Worm (Caenorhabditis elegans) whole organism, L4 larva: ENCODE measurements around the gene sri-67.
A peak's percentile ranks its signal among the peaks of the same experiment; 100 is the strongest.

ENCODE experiments used
- F44E2.7 ChIP-seq: fragments of 200-800 bp; sonication (Bioruptor generic); IDR thresholded peaks from 2 replicates; pipeline ENCODE4 v2.1.2; 2022; ENCODE audit warnings: missing genetic modification characterization, missing compliant biosample characterization
- F49E8.2 ChIP-seq: sonication (generic microtip); optimal IDR thresholded peaks from 2 replicates; lab custom pipeline; 2016; ENCODE audit warnings: missing compliant biosample characterization, mild to moderate bottlenecking, missing genetic modification characterization, borderline replicate concordance
- T26A8.4 ChIP-seq: fragments of 200-800 bp; sonication (Bioruptor generic); IDR thresholded peaks from 2 replicates; pipeline ENCODE4 v1.3.6; 2022; ENCODE audit warnings: missing genetic modification characterization, missing compliant biosample characterization
- Y105C5A.15 ChIP-seq: fragments of 200-800 bp; sonication (Bioruptor generic); IDR thresholded peaks from 2 replicates; pipeline ENCODE4 v1.3.6; 2022; ENCODE audit warnings: missing genetic modification characterization, missing compliant biosample characterization
- Y75B8A.6 ChIP-seq: fragments of 200-800 bp; sonication (Bioruptor generic); IDR thresholded peaks from 2 replicates; pipeline ENCODE4 v1.3.6; 2022; ENCODE audit warnings: missing genetic modification reagents, missing genetic modification characterization, missing compliant biosample characterization
- ZK337.2 ChIP-seq: fragments of 200-800 bp; sonication (Bioruptor generic); IDR thresholded peaks from 2 replicates; pipeline ENCODE4 v1.3.6; 2022; ENCODE audit warnings: missing genetic modification reagents, missing genetic modification characterization, missing compliant biosample characterization
- aha-1 ChIP-seq: fragments of 150-350 bp; peaks from one replicate; lab custom pipeline; 2014; ENCODE audit warnings: missing biosample characterization, missing genetic modification characterization
- ceh-28 ChIP-seq: fragments of 150-350 bp; optimal IDR thresholded peaks from 2 replicates; lab custom pipeline; 2014; ENCODE audit warnings: missing biosample characterization, missing genetic modification reagents, missing genetic modification characterization
- ceh-32 ChIP-seq: sonication (generic microtip); optimal IDR thresholded peaks from 2 replicates; lab custom pipeline; 2016; ENCODE audit warnings: mild to moderate bottlenecking, missing genetic modification characterization, missing compliant biosample characterization; ENCODE audit not compliant: poor library complexity
- cey-2 ChIP-seq: sonication (generic microtip); optimal IDR thresholded peaks from 3 replicates; lab custom pipeline; 2017; ENCODE audit warnings: missing genetic modification characterization, mild to moderate bottlenecking, missing compliant biosample characterization, antibody characterized with exemption, borderline replicate concordance; ENCODE audit not compliant: insufficient read depth
- ctbp-1 ChIP-seq: fragments of 200-800 bp; sonication (Bioruptor generic); IDR thresholded peaks from 2 replicates; pipeline ENCODE4 v1.3.6; 2022; ENCODE audit warnings: missing genetic modification reagents, missing genetic modification characterization, missing compliant biosample characterization
- daf-12 ChIP-seq: fragments of 150-350 bp; optimal IDR thresholded peaks from 2 replicates; lab custom pipeline; 2014; ENCODE audit warnings: missing biosample characterization, missing genetic modification reagents, missing genetic modification characterization
- daf-16 ChIP-seq, 3 experiments: sonication (generic microtip); optimal IDR thresholded peaks; 2 replicates each; lab custom pipeline; 2016 to 2017; ENCODE audit warnings: missing genetic modification characterization in 3 of 3, missing genetic modification reagents in 3 of 3, mild to moderate bottlenecking in 2 of 3, missing compliant biosample characterization in 2 of 3, missing biosample characterization in 1 of 3, moderate library complexity in 1 of 3
- daf-8 ChIP-seq: fragments of 200-800 bp; sonication (Bioruptor generic); IDR thresholded peaks from 2 replicates; pipeline ENCODE4 v1.3.6; 2022; ENCODE audit warnings: missing genetic modification characterization, missing compliant biosample characterization
- dmd-6 ChIP-seq: fragments of 200-800 bp; sonication (Bioruptor generic); IDR thresholded peaks from 2 replicates; pipeline ENCODE4 v1.3.6; 2022; ENCODE audit warnings: missing genetic modification reagents, missing genetic modification characterization, missing compliant biosample characterization
- dmd-8 ChIP-seq: fragments of 200-800 bp; sonication (Bioruptor generic); IDR thresholded peaks from 2 replicates; pipeline ENCODE4 v1.3.6; 2022; ENCODE audit warnings: missing genetic modification characterization, missing compliant biosample characterization
- dmd-9 ChIP-seq: fragments of 200-800 bp; sonication (Bioruptor generic); IDR thresholded peaks from 2 replicates; pipeline ENCODE4 v1.3.6; 2022; ENCODE audit warnings: missing genetic modification reagents, missing genetic modification characterization, missing compliant biosample characterization
- duxl-1 ChIP-seq: sonication (generic microtip); optimal IDR thresholded peaks from 2 replicates; lab custom pipeline; 2016; ENCODE audit warnings: mild to moderate bottlenecking, missing genetic modification characterization, moderate library complexity, missing compliant biosample characterization; ENCODE audit not compliant: poor library complexity
- egl-27 ChIP-seq: sonication (generic microtip); optimal IDR thresholded peaks from 3 replicates; lab custom pipeline; 2017; ENCODE audit warnings: missing biosample characterization, missing genetic modification reagents, missing genetic modification characterization
- egl-43 ChIP-seq: fragments of 200-800 bp; sonication (Bioruptor generic); IDR thresholded peaks from 2 replicates; pipeline ENCODE4 v1.3.6; 2022; ENCODE audit warnings: missing genetic modification reagents, missing genetic modification characterization, missing compliant biosample characterization
- fos-1 ChIP-seq: fragments of 150-350 bp; optimal IDR thresholded peaks from 2 replicates; lab custom pipeline; 2014; ENCODE audit warnings: missing biosample characterization, missing genetic modification characterization
- hlh-11 ChIP-seq: fragments of 200-800 bp; sonication (Bioruptor generic); optimal IDR thresholded peaks from 2 replicates; lab custom pipeline; 2018; ENCODE audit warnings: mild to moderate bottlenecking, missing genetic modification characterization, missing compliant biosample characterization
- hlh-30 ChIP-seq: sonication (generic microtip); optimal IDR thresholded peaks from 2 replicates; lab custom pipeline; 2017; ENCODE audit warnings: antibody characterized with exemption, mild to moderate bottlenecking, missing genetic modification characterization, missing compliant biosample characterization; ENCODE audit not compliant: insufficient read depth
- jun-1 ChIP-seq: fragments of 150-350 bp; optimal IDR thresholded peaks from 2 replicates; lab custom pipeline; 2014; ENCODE audit warnings: missing biosample characterization, missing genetic modification reagents, missing genetic modification characterization
- lim-7 ChIP-seq: fragments of 200-800 bp; sonication (Bioruptor generic); IDR thresholded peaks from 2 replicates; pipeline ENCODE4 v1.3.6; 2022; ENCODE audit warnings: missing genetic modification characterization, missing compliant biosample characterization
- lin-15B ChIP-seq: fragments of 150-350 bp; sonication (generic microtip); optimal IDR thresholded peaks from 3 replicates; lab custom pipeline; 2014; ENCODE audit warnings: missing biosample characterization, missing genetic modification characterization
- lin-29 ChIP-seq: fragments of 200-800 bp; sonication (Bioruptor generic); IDR thresholded peaks from 2 replicates; pipeline ENCODE4 v1.3.6; 2022; ENCODE audit warnings: missing genetic modification reagents, missing genetic modification characterization, missing compliant biosample characterization
- lin-39 ChIP-seq: fragments of 150-350 bp; optimal IDR thresholded peaks from 2 replicates; lab custom pipeline; 2014; ENCODE audit warnings: missing biosample characterization, missing genetic modification reagents, missing genetic modification characterization
- lir-3 ChIP-seq: sonication (generic microtip); optimal IDR thresholded peaks from 2 replicates; lab custom pipeline; 2016; ENCODE audit warnings: mild to moderate bottlenecking, missing genetic modification characterization, missing compliant biosample characterization
- mdl-1 ChIP-seq, 2 experiments: fragments of 150-350 bp in 1 of 2; sonication (generic microtip) in 1 of 2; optimal IDR thresholded peaks; 2 replicates each; lab custom pipeline; 2014 to 2017; ENCODE audit warnings: missing biosample characterization in 2 of 2, missing genetic modification characterization in 2 of 2
- mdt-29 ChIP-seq: fragments of 200-800 bp; sonication (Bioruptor generic); IDR thresholded peaks from 2 replicates; pipeline ENCODE4 v1.3.6; 2022; ENCODE audit warnings: missing genetic modification reagents, missing genetic modification characterization, missing compliant biosample characterization
- mes-2 ChIP-seq: sonication (generic microtip); optimal IDR thresholded peaks from 2 replicates; lab custom pipeline; 2016; ENCODE audit warnings: missing genotype, mild to moderate bottlenecking, missing genetic modification characterization, missing compliant biosample characterization; ENCODE audit not compliant: poor library complexity, severe bottlenecking
- mxl-3 ChIP-seq: fragments of 200-800 bp; sonication (Bioruptor generic); optimal IDR thresholded peaks from 2 replicates; lab custom pipeline; 2018; ENCODE audit warnings: mild to moderate bottlenecking, missing genetic modification characterization, missing compliant biosample characterization
- nhr-111 ChIP-seq: fragments of 200-800 bp; sonication (Bioruptor generic); optimal IDR thresholded peaks from 2 replicates; lab custom pipeline; 2018; ENCODE audit warnings: mild to moderate bottlenecking, missing genetic modification characterization, missing compliant biosample characterization
- nhr-25 ChIP-seq: sonication (generic microtip); optimal IDR thresholded peaks from 2 replicates; lab custom pipeline; 2017; ENCODE audit warnings: missing genetic modification characterization, mild to moderate bottlenecking, missing compliant biosample characterization, antibody characterized with exemption, moderate library complexity, borderline replicate concordance; ENCODE audit not compliant: insufficient read depth
- nhr-41 ChIP-seq: fragments of 200-800 bp; sonication (Bioruptor generic); IDR thresholded peaks from 2 replicates; pipeline ENCODE4 v1.3.6; 2022; ENCODE audit warnings: missing genetic modification reagents, missing genetic modification characterization, missing compliant biosample characterization
- nhr-42 ChIP-seq: fragments of 200-800 bp; sonication (Bioruptor generic); IDR thresholded peaks from 2 replicates; pipeline ENCODE4 v1.3.6; 2022; ENCODE audit warnings: missing genetic modification characterization, missing compliant biosample characterization
- nhr-6 ChIP-seq: fragments of 150-350 bp; optimal IDR thresholded peaks from 2 replicates; lab custom pipeline; 2014; ENCODE audit warnings: missing biosample characterization, missing genetic modification characterization
- nhr-77 ChIP-seq: fragments of 150-350 bp; optimal IDR thresholded peaks from 2 replicates; lab custom pipeline; 2014; ENCODE audit warnings: missing biosample characterization, missing genetic modification characterization
- pha-4 ChIP-seq, 2 experiments: fragments of 150-350 bp in 1 of 2; fragments of 200-800 bp in 1 of 2; sonication (Bioruptor generic) in 1 of 2; IDR thresholded peaks in 1 of 2; optimal IDR thresholded peaks in 1 of 2; 2 replicates each; pipeline versions ENCODE4 v1.3.6 to Lab custom; 2014 to 2022; ENCODE audit warnings: missing genetic modification characterization in 2 of 2, missing genetic modification reagents in 2 of 2, missing biosample characterization in 1 of 2, missing compliant biosample characterization in 1 of 2
- pqm-1 ChIP-seq: sonication (generic microtip); optimal IDR thresholded peaks from 2 replicates; lab custom pipeline; 2017; ENCODE audit warnings: missing biosample characterization, missing genetic modification characterization
- rbr-2 ChIP-seq: sonication (generic microtip); optimal IDR thresholded peaks from 2 replicates; lab custom pipeline; 2016; ENCODE audit warnings: missing genotype, missing genetic modification characterization, missing compliant biosample characterization
- spr-1 ChIP-seq: sonication (generic microtip); optimal IDR thresholded peaks from 2 replicates; lab custom pipeline; 2016; ENCODE audit warnings: mild to moderate bottlenecking, missing genetic modification characterization, missing compliant biosample characterization
- tag-97 ChIP-seq: fragments of 200-800 bp; sonication (Bioruptor generic); IDR thresholded peaks from 2 replicates; pipeline ENCODE4 v1.3.6; 2022; ENCODE audit warnings: missing genetic modification characterization, missing compliant biosample characterization
- unc-130 ChIP-seq: sonication (generic microtip); optimal IDR thresholded peaks from 2 replicates; lab custom pipeline; 2016; ENCODE audit warnings: missing genetic modification reagents, missing genetic modification characterization, missing compliant biosample characterization
- unc-62 ChIP-seq, 3 experiments: fragments of 150-350 bp in 1 of 3; sonication (generic microtip); optimal IDR thresholded peaks in 2 of 3; peaks in 1 of 3; 1 replicate in 1 of 3; 2 replicates in 2 of 3; lab custom pipeline; 2014 to 2017; ENCODE audit warnings: missing biosample characterization in 3 of 3, missing genetic modification characterization in 3 of 3, missing genetic modification reagents in 3 of 3, missing genotype in 1 of 3
- zfp-3 ChIP-seq: fragments of 200-800 bp; sonication (Bioruptor generic); conservative IDR thresholded peaks from 2 replicates; pipeline ENCODE4 v1.3.6; 2022; ENCODE audit warnings: missing genetic modification reagents, missing genetic modification characterization, missing compliant biosample characterization
- zip-2 ChIP-seq: fragments of 150-350 bp; optimal IDR thresholded peaks from 2 replicates; lab custom pipeline; 2014; ENCODE audit warnings: missing biosample characterization, missing genetic modification characterization
- ztf-11 ChIP-seq: fragments of 150-350 bp; optimal IDR thresholded peaks from 2 replicates; lab custom pipeline; 2014; ENCODE audit warnings: missing biosample characterization, missing genetic modification characterization

The sri-67 gene

ce11 chrV:20005724-20006132, 17.9 kb downstream of the sri-67 start (continued):
- TF ChIP-seq cey-2 (tag; lab: Kevin White, UChicago) (no peak), hlh-30 (tag; lab: Kevin White, UChicago) (peak; percentile 98), hlh-11 (peak; percentile 86), unc-130 (no peak), aha-1 (peak; percentile 85), duxl-1 (tag; lab: Kevin White, UChicago) (no peak), mes-2 (tag; lab: Kevin White, UChicago) (peak; percentile 75), nhr-25 (tag; lab: Kevin White, UChicago) (no peak), daf-12 (tag; lab: Kevin White, UChicago) (no peak), tag-97 (GFP tag; lab: Robert Waterston, UW) (no peak), lir-3 (tag; lab: Kevin White, UChicago) (no peak), ceh-32 (tag; lab: Kevin White, UChicago) (no peak), dmd-6 (GFP tag; lab: Robert Waterston, UW) (peak; percentile 73), nhr-42 (GFP tag; lab: Robert Waterston, UW) (0 out of 2 replicates have a peak, but pooled peaks have one; percentile 14), nhr-41 (GFP tag; lab: Robert Waterston, UW) (no peak), zfp-3 (GFP tag; lab: Robert Waterston, UW) (no peak), nhr-77 (tag; lab: Kevin White, UChicago) (peak; percentile 17), lim-7 (GFP tag; lab: Robert Waterston, UW) (no peak), lin-39 (tag; lab: Kevin White, UChicago) (no peak), egl-43 (no peak), Y105C5A.15 (GFP tag; lab: Robert Waterston, UW) (no peak), daf-16 (GFP tag; optimal IDR thresholded peaks at IDR 0.05; lab: Kevin White, UChicago) (peak in 1 of 2 experiments; percentile 51), daf-16 (tag; optimal IDR thresholded peaks at IDR 0.05; lab: Kevin White, UChicago) (peak; percentile 73), zip-2 (tag; lab: Kevin White, UChicago) (no peak), lin-15B (no peak), T26A8.4 (GFP tag; lab: Robert Waterston, UW) (peak; percentile 56; the same call in 1 of the 2 replicates), ztf-11 (tag; lab: Kevin White, UChicago) (no peak), pqm-1 (tag; lab: Kevin White, UChicago) (no peak), mxl-3 (GFP tag; lab: Kevin White, UChicago) (peak; percentile 68), daf-8 (no peak), F44E2.7 (no peak), nhr-6 (tag; lab: Kevin White, UChicago) (peak; percentile 45), pha-4 (GFP tag; IDR thresholded peaks at IDR 0.05; lab: Robert Waterston, UW) (no peak), pha-4 (tag; optimal IDR thresholded peaks at IDR 0.05; lab: Kevin White, UChicago) (peak; percentile 29), dmd-9 (0 out of 2 replicates have a peak, but pooled peaks have one; percentile 34), spr-1 (tag; lab: Kevin White, UChicago) (no peak), mdt-29 (GFP tag; lab: Robert Waterston, UW) (0 out of 2 replicates have a peak, but pooled peaks have one; percentile 34), egl-27 (tag; lab: Kevin White, UChicago) (no peak), dmd-8 (GFP tag; lab: Robert Waterston, UW) (no peak), unc-62 (GFP tag; optimal IDR thresholded peaks at IDR 0.05 in 1 of 2; lab: Kevin White, UChicago) (peak in 1 of 2 experiments; percentile 96), unc-62 (tag; optimal IDR thresholded peaks at IDR 0.05; lab: Kevin White, UChicago) (no peak), jun-1 (tag; lab: Kevin White, UChicago) (no peak), rbr-2 (peak; percentile 86), fos-1 (no peak), mdl-1 (tag; optimal IDR thresholded peaks at IDR 0.05; lab: Kevin White, UChicago) (peak; percentile 87 to 90), lin-29 (GFP tag; lab: Robert Waterston, UW) (no peak), ZK337.2 (GFP tag; lab: Robert Waterston, UW) (no peak), nhr-111 (GFP tag; lab: Kevin White, UChicago) (no peak), Y75B8A.6 (GFP tag; lab: Robert Waterston, UW) (no peak), ctbp-1 (GFP tag; lab: Robert Waterston, UW) (peak; percentile 77), ceh-28 (tag; lab: Kevin White, UChicago) (peak; percentile 71), F49E8.2 (tag; lab: Kevin White, UChicago) (no peak)
